In genomic region chrX:9141219-9141618, dm6 we compare ENCODE assay signal across 5 fruit fly cellular contexts.
A peak's percentile ranks its signal among the peaks of the same experiment; 100 is the strongest.
TF ChIP-seq lines count a peak whose summit lies in the region.

No protein-coding gene starts in this region.

- no peak for TF ChIP-seq CTCF in whole organism, embryonic (GFP tag; optimal IDR thresholded peaks at IDR 0.05; lab: Kevin White, UChicago)

TF ChIP-seq in whole organism, adult, 20 proteins besides CTCF, POLR2A, EP300 and RAD21 (continues in another document):
- peak; percentile 41 for TF ChIP-seq CG12768 (GFP tag; optimal IDR thresholded peaks at IDR 0.05; lab: Kevin White, UChicago)
- TF ChIP-seq CG7045 (GFP tag; optimal IDR thresholded peaks at IDR 0.05; lab: Kevin White, UChicago) = peak; percentile 49
- peak; percentile 35 for TF ChIP-seq pad (GFP tag; optimal IDR thresholded peaks at IDR 0.05; lab: Kevin White, UChicago)
- TF ChIP-seq cic (GFP tag; optimal IDR thresholded peaks at IDR 0.05; lab: Kevin White, UChicago) = no peak
- TF ChIP-seq Crg-1 (GFP tag; optimal IDR thresholded peaks at IDR 0.05; lab: Kevin White, UChicago) = peak; percentile 16
- peak; percentile 15 for TF ChIP-seq CG14711 (tag; optimal IDR thresholded peaks at IDR 0.05; lab: Kevin White, UChicago)
- no peak for TF ChIP-seq Mnt (GFP tag; optimal IDR thresholded peaks at IDR 0.05; lab: Kevin White, UChicago)
- peak; percentile 44 for TF ChIP-seq toe (GFP tag; optimal IDR thresholded peaks at IDR 0.05; lab: Kevin White, UChicago)
- no peak for TF ChIP-seq CG11617 (GFP tag; optimal IDR thresholded peaks at IDR 0.05; lab: Kevin White, UChicago)
- peak; percentile 15 for TF ChIP-seq tj (GFP tag; optimal IDR thresholded peaks at IDR 0.05; lab: Kevin White, UChicago)
- TF ChIP-seq Clk (GFP tag; optimal IDR thresholded peaks at IDR 0.05; lab: Kevin White, UChicago) = peak; percentile 6
- TF ChIP-seq ovo (GFP tag; optimal IDR thresholded peaks at IDR 0.05; lab: Kevin White, UChicago) = no peak
- TF ChIP-seq kay (GFP tag; lab: Kevin White, UChicago; ENCODE audit: borderline replicate concordance) = peak; percentile 76
- no peak for TF ChIP-seq CG5204 (GFP tag; optimal IDR thresholded peaks at IDR 0.05; lab: Kevin White, UChicago)
- no peak for TF ChIP-seq bab1 (GFP tag; optimal IDR thresholded peaks at IDR 0.05; lab: Kevin White, UChicago)
- peak; percentile 1 for TF ChIP-seq CG33017 (tag; optimal IDR thresholded peaks at IDR 0.05; lab: Kevin White, UChicago)
- TF ChIP-seq CG1620 (GFP tag; optimal IDR thresholded peaks at IDR 0.05; lab: Kevin White, UChicago) = no peak
- no peak for TF ChIP-seq Hr96 (GFP tag; optimal IDR thresholded peaks at IDR 0.05; lab: Kevin White, UChicago)

TF ChIP-seq in whole organism, embryonic, 481 proteins besides CTCF, POLR2A, EP300 and RAD21 (continues in another document):
- TF ChIP-seq slbo (GFP tag; IDR thresholded peaks at IDR 0.05; lab: Robert Waterston, UW) (peak; percentile 82), CG3838 (GFP tag; optimal IDR thresholded peaks at IDR 0.05; lab: Kevin White, UChicago) (no peak), CG15601 (tag; optimal IDR thresholded peaks at IDR 0.05; lab: Kevin White, UChicago) (peak; percentile 55), E2f1 (GFP tag; IDR thresholded peaks at IDR 0.05; lab: Robert Waterston, UW) (peak; percentile 80), ERR (GFP tag; optimal IDR thresholded peaks at IDR 0.05; lab: Kevin White, UChicago) (peak; percentile 17), Mad (GFP tag; optimal IDR thresholded peaks at IDR 0.05; lab: Kevin White, UChicago) (peak; percentile 67), Chrac-16 (GFP tag; optimal IDR thresholded peaks at IDR 0.05; lab: Kevin White, UChicago) (peak; percentile 63), nau (GFP tag; optimal IDR thresholded peaks at IDR 0.05; lab: Kevin White, UChicago) (no peak), Sry-β (GFP tag; optimal IDR thresholded peaks at IDR 0.05; lab: Kevin White, UChicago) (no peak), zfh2 (GFP tag; optimal IDR thresholded peaks at IDR 0.05; lab: Kevin White, UChicago) (peak; percentile 13), sna (GFP tag; IDR thresholded peaks at IDR 0.05; lab: Robert Waterston, UW; ENCODE audit: partially characterized antibody) (no peak), CG2129 (GFP tag; IDR thresholded peaks at IDR 0.05; lab: Robert Waterston, UW; ENCODE audit: partially characterized antibody) (no peak), CG14965 (GFP tag; optimal IDR thresholded peaks at IDR 0.05; lab: Kevin White, UChicago; ENCODE audit: borderline replicate concordance) (no peak), Fer3 (tag; optimal IDR thresholded peaks at IDR 0.05; lab: Kevin White, UChicago) (peak; percentile 53), fd96Cb (tag; optimal IDR thresholded peaks at IDR 0.05; lab: Kevin White, UChicago) (peak; percentile 76), so (GFP tag; IDR thresholded peaks at IDR 0.05; lab: Robert Waterston, UW) (peak; percentile 55; the same call in 1 of the 3 replicates), CG11560 (tag; IDR thresholded peaks at IDR 0.05; lab: Robert Waterston, UW) (peak; percentile 65; the same call in 2 of the 3 replicates), CG1647 (GFP tag; optimal IDR thresholded peaks at IDR 0.05; lab: Kevin White, UChicago) (no peak)

TF ChIP-seq in whole organism, prepupa, 60 proteins besides CTCF, POLR2A, EP300 and RAD21 (continues in another document):
- peak; percentile 63 for TF ChIP-seq lz (GFP tag; optimal IDR thresholded peaks at IDR 0.05; lab: Kevin White, UChicago)
- TF ChIP-seq CG6808 (GFP tag; optimal IDR thresholded peaks at IDR 0.05; lab: Kevin White, UChicago) = peak; percentile 85
- peak; percentile 78 for TF ChIP-seq CG9139 (GFP tag; optimal IDR thresholded peaks at IDR 0.05; lab: Kevin White, UChicago)
- peak; percentile 43 for TF ChIP-seq CG8632 (GFP tag; optimal IDR thresholded peaks at IDR 0.05; lab: Kevin White, UChicago)
- peak; percentile 82 for TF ChIP-seq pdm3 (GFP tag; optimal IDR thresholded peaks at IDR 0.05; lab: Kevin White, UChicago)
- peak; percentile 67 for TF ChIP-seq CG6792 (GFP tag; optimal IDR thresholded peaks at IDR 0.05; lab: Kevin White, UChicago)
- peak; percentile 14 for TF ChIP-seq dac (GFP tag; optimal IDR thresholded peaks at IDR 0.05; lab: Kevin White, UChicago)
- TF ChIP-seq achi (GFP tag; optimal IDR thresholded peaks at IDR 0.05; lab: Kevin White, UChicago) = peak; percentile 71
- TF ChIP-seq Lpt (GFP tag; optimal IDR thresholded peaks at IDR 0.05; lab: Kevin White, UChicago) = peak; percentile 56
- peak; percentile 72 for TF ChIP-seq CG15336 (GFP tag; IDR thresholded peaks at IDR 0.05; lab: Robert Waterston, UW)
- peak; percentile 79 for TF ChIP-seq CG1621 (tag; optimal IDR thresholded peaks at IDR 0.05; lab: Kevin White, UChicago)
- peak; percentile 59 for TF ChIP-seq Sox102F (GFP tag; optimal IDR thresholded peaks at IDR 0.05; lab: Kevin White, UChicago)
- peak; percentile 96 for TF ChIP-seq Eip78C (GFP tag; lab: Kevin White, UChicago)
- TF ChIP-seq esn (GFP tag; optimal IDR thresholded peaks at IDR 0.05; lab: Kevin White, UChicago) = peak; percentile 66
- TF ChIP-seq salr (GFP tag; optimal IDR thresholded peaks at IDR 0.05; lab: Kevin White, UChicago) = peak; percentile 26 to 69
- peak; percentile 70 for TF ChIP-seq Ets96B (tag; optimal IDR thresholded peaks at IDR 0.05; lab: Kevin White, UChicago)
- peak; percentile 75 for TF ChIP-seq dsx (GFP tag; optimal IDR thresholded peaks at IDR 0.05; lab: Kevin White, UChicago; ENCODE audit: poor library complexity, severe bottlenecking)
- TF ChIP-seq fd59A (GFP tag; optimal IDR thresholded peaks at IDR 0.05; lab: Kevin White, UChicago) = peak; percentile 71
- peak; percentile 33 for TF ChIP-seq CG11762 (GFP tag; optimal IDR thresholded peaks at IDR 0.05; lab: Kevin White, UChicago; ENCODE audit: insufficient read depth)

TF ChIP-seq in whole organism, pupa, 21 proteins besides CTCF, POLR2A, EP300 and RAD21:
- TF ChIP-seq CG14655 (GFP tag; optimal IDR thresholded peaks at IDR 0.05; lab: Kevin White, UChicago) (no peak), CG8301 (tag; optimal IDR thresholded peaks at IDR 0.05; lab: Kevin White, UChicago) (peak; percentile 68), CG8159 (tag; optimal IDR thresholded peaks at IDR 0.05; lab: Kevin White, UChicago) (peak; percentile 80), rn (GFP tag; IDR thresholded peaks at IDR 0.05; lab: Robert Waterston, UW) (peak; percentile 70), Pif1A (GFP tag; optimal IDR thresholded peaks at IDR 0.05; lab: Kevin White, UChicago) (no peak), Snoo (tag; optimal IDR thresholded peaks at IDR 0.05; lab: Kevin White, UChicago) (peak; percentile 54), Pif1B (GFP tag; optimal IDR thresholded peaks at IDR 0.05; lab: Kevin White, UChicago) (no peak), CG15710 (tag; optimal IDR thresholded peaks at IDR 0.05; lab: Kevin White, UChicago) (peak; percentile 82), gl (tag; optimal IDR thresholded peaks at IDR 0.05; lab: Kevin White, UChicago) (peak; percentile 62), D1 (tag; optimal IDR thresholded peaks at IDR 0.05; lab: Kevin White, UChicago) (peak; percentile 36), CG32121 (GFP tag; IDR thresholded peaks at IDR 0.05; lab: Robert Waterston, UW) (peak; percentile 72), CG34367 (tag; optimal IDR thresholded peaks at IDR 0.05; lab: Kevin White, UChicago) (peak; percentile 70), CG17806 (tag; optimal IDR thresholded peaks at IDR 0.05; lab: Kevin White, UChicago) (peak; percentile 64), CG12605 (GFP tag; IDR thresholded peaks at IDR 0.05; lab: Robert Waterston, UW) (peak; percentile 69), Ets98B (GFP tag; IDR thresholded peaks at IDR 0.05; lab: Robert Waterston, UW) (peak; percentile 88), CG9948 (tag; optimal IDR thresholded peaks at IDR 0.05; lab: Kevin White, UChicago) (peak; percentile 66), CG13204 (GFP tag; optimal IDR thresholded peaks at IDR 0.05; lab: Kevin White, UChicago) (no peak), CG4496 (GFP tag; IDR thresholded peaks at IDR 0.05; lab: Robert Waterston, UW) (peak; percentile 91), CG10348 (GFP tag; IDR thresholded peaks at IDR 0.05; lab: Robert Waterston, UW) (no peak), EcR (GFP tag; optimal IDR thresholded peaks at IDR 0.05; lab: Kevin White, UChicago) (no peak), fd96Ca (GFP tag; IDR thresholded peaks at IDR 0.05; lab: Robert Waterston, UW) (peak; percentile 91)
TF ChIP-seq in whole organism, pupa: peak in this region for 15.

TF ChIP-seq in whole organism, wandering third instar larva, 38 proteins besides CTCF, POLR2A, EP300 and RAD21 (continues in another document):
- no peak for TF ChIP-seq usp (GFP tag; optimal IDR thresholded peaks at IDR 0.05; lab: Kevin White, UChicago)
- no peak for TF ChIP-seq lola (GFP tag; optimal IDR thresholded peaks at IDR 0.05; lab: Kevin White, UChicago)
- no peak for TF ChIP-seq Jra (GFP tag; optimal IDR thresholded peaks at IDR 0.05; lab: Kevin White, UChicago)
- no peak for TF ChIP-seq Abd-B (GFP tag; optimal IDR thresholded peaks at IDR 0.05; lab: Kevin White, UChicago)
- no peak for TF ChIP-seq GATAd (GFP tag; optimal IDR thresholded peaks at IDR 0.05; lab: Kevin White, UChicago)
- no peak for TF ChIP-seq Rel (GFP tag; optimal IDR thresholded peaks at IDR 0.05; lab: Kevin White, UChicago)
- peak; percentile 3 for TF ChIP-seq Rel (tag; optimal IDR thresholded peaks at IDR 0.05; lab: Kevin White, UChicago)
- TF ChIP-seq Vsx2 (GFP tag; optimal IDR thresholded peaks at IDR 0.05; lab: Kevin White, UChicago; ENCODE audit: partially characterized antibody) = no peak
- TF ChIP-seq fru (GFP tag; optimal IDR thresholded peaks at IDR 0.05; lab: Kevin White, UChicago) = peak; percentile 70
- no peak for TF ChIP-seq tai (GFP tag; optimal IDR thresholded peaks at IDR 0.05; lab: Kevin White, UChicago)
- peak; percentile 67 for TF ChIP-seq HLH106 (tag; optimal IDR thresholded peaks at IDR 0.05; lab: Kevin White, UChicago)
- TF ChIP-seq Dfd (GFP tag; optimal IDR thresholded peaks at IDR 0.05; lab: Kevin White, UChicago) = no peak
- TF ChIP-seq Mio (GFP tag; optimal IDR thresholded peaks at IDR 0.05; lab: Kevin White, UChicago) = no peak
- peak; percentile 59 for TF ChIP-seq ey (GFP tag; optimal IDR thresholded peaks at IDR 0.05; lab: Kevin White, UChicago)
- no peak for TF ChIP-seq N (GFP tag; optimal IDR thresholded peaks at IDR 0.05; lab: Kevin White, UChicago)
- no peak for TF ChIP-seq Myc (optimal IDR thresholded peaks at IDR 0.05; lab: Kevin White, UChicago)
- no peak for TF ChIP-seq jim (GFP tag; optimal IDR thresholded peaks at IDR 0.05; lab: Kevin White, UChicago)
- peak; percentile 1 for TF ChIP-seq CG32264 (GFP tag; optimal IDR thresholded peaks at IDR 0.05; lab: Kevin White, UChicago)
- peak; percentile 17 for TF ChIP-seq psq (GFP tag; optimal IDR thresholded peaks at IDR 0.05; lab: Kevin White, UChicago)
- no peak for TF ChIP-seq Dif (GFP tag; optimal IDR thresholded peaks at IDR 0.05; lab: Kevin White, UChicago; ENCODE audit: partially characterized antibody)
- peak; percentile 68 for TF ChIP-seq Sp1 (GFP tag; optimal IDR thresholded peaks at IDR 0.05; lab: Kevin White, UChicago)
- no peak for TF ChIP-seq Hr78 (GFP tag; optimal IDR thresholded peaks at IDR 0.05; lab: Kevin White, UChicago)
- no peak for TF ChIP-seq sage (GFP tag; optimal IDR thresholded peaks at IDR 0.05; lab: Kevin White, UChicago)
- no peak for TF ChIP-seq woc (GFP tag; optimal IDR thresholded peaks at IDR 0.05; lab: Kevin White, UChicago)
- peak; percentile 57 for TF ChIP-seq rgr (GFP tag; optimal IDR thresholded peaks at IDR 0.05; lab: Kevin White, UChicago)
